Fruit fly (Drosophila melanogaster): ENCODE results near the gene GATAe.

Gene GATAe

DNA sequence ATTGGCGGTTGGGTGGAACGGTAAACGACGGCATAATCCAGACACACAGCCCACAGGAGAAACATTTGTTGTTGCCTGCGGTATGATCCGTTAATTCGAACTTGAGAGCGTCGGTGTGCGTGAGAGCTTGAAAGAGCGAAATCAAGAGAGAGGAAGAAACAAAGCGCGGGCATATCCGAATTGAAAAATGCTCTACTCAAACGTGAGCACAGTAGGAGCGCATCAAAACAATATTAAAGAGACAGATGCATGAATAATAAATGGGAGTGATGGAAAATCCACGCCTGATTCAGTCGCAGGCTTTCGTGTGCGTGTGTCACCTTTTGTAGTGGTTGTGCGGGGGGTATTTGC lies 42.4 kb downstream of the GATAe start (continued):
- no peak for TF ChIP-seq dmrt11E (tag; optimal IDR thresholded peaks at IDR 0.05)
- TF ChIP-seq Deaf1 (tag; optimal IDR thresholded peaks at IDR 0.05) = no peak
- 0 out of 2 replicates have a peak, but pooled peaks have one; percentile 18 for TF ChIP-seq HLH3B (GFP tag; IDR thresholded peaks at IDR 0.05)
- TF ChIP-seq Sox100B (GFP tag; optimal IDR thresholded peaks at IDR 0.05) = no peak
- TF ChIP-seq Lhr (GFP tag; optimal IDR thresholded peaks at IDR 0.05) = no peak
- 0 out of 2 replicates have a peak, but pooled peaks have one; percentile 13 for TF ChIP-seq CG11696 (GFP tag; IDR thresholded peaks at IDR 0.05)
- peak; percentile 4 for TF ChIP-seq kni (GFP tag; optimal IDR thresholded peaks at IDR 0.05)
- TF ChIP-seq fd96Cb (tag; optimal IDR thresholded peaks at IDR 0.05) = no peak
- TF ChIP-seq B-H1 (GFP tag; IDR thresholded peaks at IDR 0.05) = no peak
- no peak for TF ChIP-seq jigr1 (GFP tag; IDR thresholded peaks at IDR 0.05)
- 0 out of 2 replicates have a peak, but pooled peaks have one; percentile 12 for TF ChIP-seq hbn (GFP tag; IDR thresholded peaks at IDR 0.05; ENCODE audit: partially characterized antibody)
- TF ChIP-seq CG2678 (tag; optimal IDR thresholded peaks at IDR 0.05) = no peak
- no peak for TF ChIP-seq prd (optimal IDR thresholded peaks at IDR 0.05)
- peak; percentile 31; the same call in 1 of the 3 replicates for TF ChIP-seq prd (GFP tag; IDR thresholded peaks at IDR 0.05)
- no peak for TF ChIP-seq Ets97D (GFP tag; optimal IDR thresholded peaks at IDR 0.05)
- peak; percentile 88 for TF ChIP-seq CG10274 (GFP tag; optimal IDR thresholded peaks at IDR 0.05)
- TF ChIP-seq sqz (GFP tag; optimal IDR thresholded peaks at IDR 0.05) = no peak
- TF ChIP-seq hth (optimal IDR thresholded peaks at IDR 0.05) = no peak
- no peak for TF ChIP-seq sens-2 (GFP tag; IDR thresholded peaks at IDR 0.05)
- TF ChIP-seq CG1602 (GFP tag; optimal IDR thresholded peaks at IDR 0.05) = no peak
- no peak for TF ChIP-seq salm (tag; optimal IDR thresholded peaks at IDR 0.05)
- TF ChIP-seq Neu2 (GFP tag; optimal IDR thresholded peaks at IDR 0.05; ENCODE audit: borderline replicate concordance) = no peak
- TF ChIP-seq ara (GFP tag; IDR thresholded peaks at IDR 0.05) = no peak
- TF ChIP-seq cas (GFP tag; IDR thresholded peaks at IDR 0.05) = no peak
- no peak for TF ChIP-seq tup (GFP tag; optimal IDR thresholded peaks at IDR 0.05)
- no peak for TF ChIP-seq en (GFP tag; optimal IDR thresholded peaks at IDR 0.05)
- TF ChIP-seq CG6689 (GFP tag; IDR thresholded peaks at IDR 0.05) = 0 out of 2 replicates have a peak, but pooled peaks have one; percentile 7
- no peak for TF ChIP-seq br (optimal IDR thresholded peaks at IDR 0.05)
- no peak for TF ChIP-seq CG17612 (GFP tag; IDR thresholded peaks at IDR 0.05)
- TF ChIP-seq fd64A (GFP tag; optimal IDR thresholded peaks at IDR 0.05) = no peak
- no peak for TF ChIP-seq so (GFP tag; IDR thresholded peaks at IDR 0.05)
- no peak for TF ChIP-seq CG17359 (tag; optimal IDR thresholded peaks at IDR 0.05)
- TF ChIP-seq repo (GFP tag; optimal IDR thresholded peaks at IDR 0.05) = peak; percentile 32
- no peak for TF ChIP-seq CG33557 (GFP tag; optimal IDR thresholded peaks at IDR 0.05)
- peak; percentile 78 for TF ChIP-seq Med (GFP tag)
- TF ChIP-seq oc (tag; optimal IDR thresholded peaks at IDR 0.05) = no peak
- no peak for TF ChIP-seq CG33213 (GFP tag; optimal IDR thresholded peaks at IDR 0.05)
- TF ChIP-seq mam (GFP tag; optimal IDR thresholded peaks at IDR 0.05) = no peak
- no peak for TF ChIP-seq CG12104 (GFP tag; optimal IDR thresholded peaks at IDR 0.05)
- no peak for TF ChIP-seq CoRest (tag; optimal IDR thresholded peaks at IDR 0.05)
- TF ChIP-seq hkb (optimal IDR thresholded peaks at IDR 0.05) = no peak
- TF ChIP-seq hkb (GFP tag; IDR thresholded peaks at IDR 0.05) = 0 out of 2 replicates have a peak, but pooled peaks have one; percentile 33
- TF ChIP-seq CG7786 (GFP tag; optimal IDR thresholded peaks at IDR 0.05) = no peak
- TF ChIP-seq Gsc (GFP tag; IDR thresholded peaks at IDR 0.05) = no peak
- no peak for TF ChIP-seq CG10209 (GFP tag; optimal IDR thresholded peaks at IDR 0.05)
- TF ChIP-seq CG7745 (tag; optimal IDR thresholded peaks at IDR 0.05) = no peak
- TF ChIP-seq jing (GFP tag; optimal IDR thresholded peaks at IDR 0.05) = no peak
- no peak; the same call in 1 of the 2 replicates for TF ChIP-seq CG10959 (GFP tag; IDR thresholded peaks at IDR 0.05)
- no peak for TF ChIP-seq CG1603 (tag; optimal IDR thresholded peaks at IDR 0.05)
- TF ChIP-seq CG13424 (tag; optimal IDR thresholded peaks at IDR 0.05) = no peak
- peak; percentile 4 for TF ChIP-seq CG13624 (GFP tag; optimal IDR thresholded peaks at IDR 0.05)
- TF ChIP-seq pan (optimal IDR thresholded peaks at IDR 0.05) = no peak
- peak in 1 of 2 experiments; percentile 36 for TF ChIP-seq pan (GFP tag; optimal IDR thresholded peaks at IDR 0.05 in 1 of 2, IDR thresholded peaks at IDR 0.05 in 1 of 2)

Measured in whole organism, embryonic.